Worm (Caenorhabditis elegans) whole organism, L3 larva: ENCODE results near the gene ZK1010.12.

Source experiments
- R02D3.7 ChIP-seq: fragments of 150-350 bp; optimal IDR thresholded peaks from 2 replicates; lab custom pipeline; 2014; ENCODE audit warnings: missing biosample characterization, missing genetic modification characterization
- fkh-10 ChIP-seq: sonication (generic microtip); optimal IDR thresholded peaks from 2 replicates; lab custom pipeline; 2017; ENCODE audit warnings: missing biosample characterization, missing genetic modification reagents, missing genetic modification characterization
- mml-1 ChIP-seq: fragments of 150-350 bp; sonication (generic microtip); optimal IDR thresholded peaks from 3 replicates; lab custom pipeline; 2014; ENCODE audit warnings: missing biosample characterization, missing genetic modification characterization
- nhr-23 ChIP-seq: fragments of 150-350 bp; optimal IDR thresholded peaks from 2 replicates; lab custom pipeline; 2014; ENCODE audit warnings: missing biosample characterization, missing genetic modification reagents, missing genetic modification characterization
- nhr-77 ChIP-seq: fragments of 150-350 bp; optimal IDR thresholded peaks from 2 replicates; lab custom pipeline; 2014; ENCODE audit warnings: missing biosample characterization, missing genetic modification characterization
- pqm-1 ChIP-seq: fragments of 150-350 bp; optimal IDR thresholded peaks from 2 replicates; lab custom pipeline; 2017; ENCODE audit warnings: missing biosample characterization, missing genetic modification characterization, inconsistent platforms
- unc-62 ChIP-seq: fragments of 150-350 bp; sonication (generic microtip); optimal IDR thresholded peaks from 4 replicates; lab custom pipeline; 2014; ENCODE audit warnings: missing biosample characterization, missing genetic modification reagents, missing genetic modification characterization

- TF ChIP-seq nhr-23 (tag; lab: Kevin White, UChicago) = no peak
- no peak for TF ChIP-seq nhr-77 (tag; lab: Kevin White, UChicago)
- TF ChIP-seq fkh-10 (GFP tag; lab: Kevin White, UChicago) = no peak
- no peak for TF ChIP-seq unc-62
- TF ChIP-seq R02D3.7 (tag; lab: Kevin White, UChicago) = no peak
- TF ChIP-seq mml-1 (tag; lab: Kevin White, UChicago) = no peak
- TF ChIP-seq pqm-1 = no peak
Observed at ce11 chrIII:12972398-12972797, 18.7 kb upstream of the ZK1010.12 start, which contains the start of gene bckd-1A.
